Worm (Caenorhabditis elegans) whole organism, L3 larva: ENCODE measurements around the gene R02D5.10.

ENCODE experiments used
- ZK546.5 ChIP-seq: sonication (generic microtip); optimal IDR thresholded peaks from 2 replicates; lab custom pipeline; 2017; ENCODE audit warnings: missing biosample characterization, missing genetic modification characterization
- aly-2 ChIP-seq: fragments of 150-350 bp; optimal IDR thresholded peaks from 2 replicates; lab custom pipeline; 2014; ENCODE audit warnings: missing biosample characterization, missing genetic modification characterization
- ama-1 ChIP-seq: fragments of 150-350 bp; optimal IDR thresholded peaks from 2 replicates; lab custom pipeline; 2018
- ceh-16 ChIP-seq: sonication (generic microtip); optimal IDR thresholded peaks from 2 replicates; lab custom pipeline; 2017; ENCODE audit warnings: missing biosample characterization, missing genetic modification characterization
- ceh-28 ChIP-seq: fragments of 150-350 bp; optimal IDR thresholded peaks from 2 replicates; lab custom pipeline; 2014; ENCODE audit warnings: missing biosample characterization, missing genetic modification reagents, missing genetic modification characterization
- ceh-9 ChIP-seq: sonication (generic microtip); optimal IDR thresholded peaks from 2 replicates; lab custom pipeline; 2018; ENCODE audit warnings: missing biosample characterization, missing genetic modification characterization
- daf-12 ChIP-seq: fragments of 150-350 bp; optimal IDR thresholded peaks from 2 replicates; lab custom pipeline; 2014; ENCODE audit warnings: missing biosample characterization, missing genetic modification reagents, missing genetic modification characterization
- egl-27 ChIP-seq: sonication (generic microtip); optimal IDR thresholded peaks from 4 replicates; lab custom pipeline; 2017; ENCODE audit warnings: missing biosample characterization, missing genetic modification reagents, missing genetic modification characterization
- egl-5 ChIP-seq: fragments of 150-350 bp; optimal IDR thresholded peaks from 2 replicates; lab custom pipeline; 2017; ENCODE audit warnings: missing biosample characterization, missing genetic modification reagents, missing genetic modification characterization, inconsistent platforms
- elt-1 ChIP-seq: fragments of 150-350 bp; optimal IDR thresholded peaks from 2 replicates; lab custom pipeline; 2014; ENCODE audit warnings: missing biosample characterization, missing genetic modification characterization
- elt-2 ChIP-seq: sonication (generic microtip); optimal IDR thresholded peaks from 2 replicates; lab custom pipeline; 2016; ENCODE audit warnings: missing genetic modification reagents, mild to moderate bottlenecking, missing genetic modification characterization, missing compliant biosample characterization
- elt-3 ChIP-seq, 3 experiments: fragments of 150-350 bp in 1 of 3; sonication (generic microtip) in 2 of 3; optimal IDR thresholded peaks; 2 replicates in 2 of 3; 4 replicates in 1 of 3; lab custom pipeline; 2014 to 2017; ENCODE audit warnings: missing biosample characterization in 3 of 3, missing genetic modification characterization in 3 of 3
- jun-1 ChIP-seq: fragments of 150-350 bp; optimal IDR thresholded peaks from 2 replicates; lab custom pipeline; 2014; ENCODE audit warnings: missing biosample characterization, missing genetic modification reagents, missing genetic modification characterization
- lin-15B ChIP-seq: fragments of 150-350 bp; optimal IDR thresholded peaks from 2 replicates; lab custom pipeline; 2014; ENCODE audit warnings: missing biosample characterization, missing genetic modification characterization
- lsy-12 ChIP-seq: sonication (generic microtip); optimal IDR thresholded peaks from 2 replicates; lab custom pipeline; 2016; ENCODE audit warnings: mild to moderate bottlenecking, missing genetic modification characterization, missing compliant biosample characterization
- mdl-1 ChIP-seq: fragments of 150-350 bp; optimal IDR thresholded peaks from 2 replicates; lab custom pipeline; 2014; ENCODE audit warnings: missing biosample characterization, missing genetic modification characterization
- mml-1 ChIP-seq: fragments of 150-350 bp; sonication (generic microtip); optimal IDR thresholded peaks from 3 replicates; lab custom pipeline; 2014; ENCODE audit warnings: missing biosample characterization, missing genetic modification characterization
- nhr-11 ChIP-seq: fragments of 150-350 bp; optimal IDR thresholded peaks from 2 replicates; lab custom pipeline; 2014; ENCODE audit warnings: missing biosample characterization, missing genetic modification characterization
- nhr-12 ChIP-seq: fragments of 150-350 bp; optimal IDR thresholded peaks from 2 replicates; lab custom pipeline; 2014; ENCODE audit warnings: missing biosample characterization, missing genetic modification characterization
- nhr-23 ChIP-seq: fragments of 150-350 bp; optimal IDR thresholded peaks from 2 replicates; lab custom pipeline; 2014; ENCODE audit warnings: missing biosample characterization, missing genetic modification reagents, missing genetic modification characterization
- nhr-237 ChIP-seq: fragments of 150-350 bp; optimal IDR thresholded peaks from 2 replicates; lab custom pipeline; 2014; ENCODE audit warnings: missing biosample characterization, missing genetic modification characterization
- nhr-25 ChIP-seq: sonication (generic microtip); optimal IDR thresholded peaks from 2 replicates; lab custom pipeline; 2017; ENCODE audit warnings: missing biosample characterization, missing genetic modification characterization
- nhr-28 ChIP-seq: fragments of 150-350 bp; optimal IDR thresholded peaks from 2 replicates; lab custom pipeline; 2014; ENCODE audit warnings: missing biosample characterization, missing genetic modification characterization
- nhr-43 ChIP-seq: sonication (generic microtip); optimal IDR thresholded peaks from 2 replicates; lab custom pipeline; 2016; ENCODE audit warnings: mild to moderate bottlenecking, missing genetic modification characterization, missing compliant biosample characterization; ENCODE audit not compliant: poor library complexity, severe bottlenecking
- nhr-67 ChIP-seq: fragments of 150-350 bp; optimal IDR thresholded peaks from 2 replicates; lab custom pipeline; 2014; ENCODE audit warnings: missing biosample characterization, missing genetic modification characterization
- pha-4 ChIP-seq: fragments of 150-350 bp; optimal IDR thresholded peaks from 2 replicates; lab custom pipeline; 2014; ENCODE audit warnings: missing biosample characterization, missing genetic modification reagents, missing genetic modification characterization
- pqm-1 ChIP-seq: fragments of 150-350 bp; optimal IDR thresholded peaks from 2 replicates; lab custom pipeline; 2017; ENCODE audit warnings: missing biosample characterization, missing genetic modification characterization, inconsistent platforms
- snpc-4 ChIP-seq: fragments of 150-350 bp; optimal IDR thresholded peaks from 2 replicates; lab custom pipeline; 2014; ENCODE audit warnings: missing biosample characterization, missing genetic modification characterization
- tbx-2 ChIP-seq: sonication (generic microtip); optimal IDR thresholded peaks from 2 replicates; lab custom pipeline; 2016; ENCODE audit warnings: mild to moderate bottlenecking, missing genetic modification characterization, missing compliant biosample characterization
- zag-1 ChIP-seq: fragments of 150-350 bp; optimal IDR thresholded peaks from 2 replicates; lab custom pipeline; 2014; ENCODE audit warnings: missing biosample characterization, missing genetic modification characterization
- ztf-4 ChIP-seq: fragments of 150-350 bp; optimal IDR thresholded peaks from 2 replicates; lab custom pipeline; 2014; ENCODE audit warnings: missing biosample characterization, missing genetic modification characterization

The R02D5.10 gene

ce11 chrV:14468931-14469330, 13.2 kb upstream of the R02D5.10 start, which contains the start of gene clec-57:
clec-57 (plus strand) TSS chrV:14469231.
- TF ChIP-seq elt-2 (tag; lab: Kevin White, UChicago), result no peak
- no peak for TF ChIP-seq ceh-16 (tag; lab: Kevin White, UChicago)
- no peak for TF ChIP-seq nhr-67 (tag; lab: Kevin White, UChicago)
- TF ChIP-seq elt-1 (tag; lab: Kevin White, UChicago), result no peak
- no peak for TF ChIP-seq egl-27 (tag; lab: Kevin White, UChicago)
- no peak for TF ChIP-seq mdl-1 (tag; lab: Kevin White, UChicago)
- no peak for TF ChIP-seq ZK546.5 (tag; lab: Kevin White, UChicago)
- TF ChIP-seq lin-15B, result no peak
- no peak for TF ChIP-seq nhr-11 (tag; lab: Kevin White, UChicago)
- no peak for TF ChIP-seq ztf-4 (tag; lab: Kevin White, UChicago)
- TF ChIP-seq lsy-12 (tag; lab: Kevin White, UChicago), result no peak
- TF ChIP-seq nhr-43 (tag; lab: Kevin White, UChicago), result no peak
- TF ChIP-seq aly-2 (tag; lab: Kevin White, UChicago), result no peak
- TF ChIP-seq nhr-237, result no peak
- no peak for TF ChIP-seq nhr-23 (tag; lab: Kevin White, UChicago)
- no peak for TF ChIP-seq snpc-4 (tag; lab: Kevin White, UChicago)

- no peak for TF ChIP-seq ceh-9 (tag; lab: Kevin White, UChicago)
Observed at ce11 chrV:14472229-14472628, 9.9 kb upstream of the R02D5.10 start, which contains the start of gene clec-227. clec-227 (plus strand) TSS chrV:14472529.

- TF ChIP-seq elt-2 (tag; lab: Kevin White, UChicago) (peak; percentile 38), egl-5 (no peak), daf-12 (tag; lab: Kevin White, UChicago) (no peak), zag-1 (tag; lab: Kevin White, UChicago) (no peak), ZK546.5 (tag; lab: Kevin White, UChicago) (no peak), ceh-16 (tag; lab: Kevin White, UChicago) (no peak), nhr-12 (tag; lab: Kevin White, UChicago) (no peak), ztf-4 (tag; lab: Kevin White, UChicago) (no peak), mml-1 (no peak), nhr-28 (tag; lab: Kevin White, UChicago) (no peak), pqm-1 (tag; lab: Kevin White, UChicago) (peak; percentile 5), pha-4 (tag; lab: Kevin White, UChicago) (no peak), nhr-25 (tag; lab: Kevin White, UChicago) (no peak), tbx-2 (no peak), elt-3 (tag; optimal IDR thresholded peaks at IDR 0.05; lab: Kevin White, UChicago) (no peak), ama-1 (lab: Kevin White, UChicago) (no peak), nhr-237 (no peak)
Observed at ce11 chrV:14474099-14474498, 8.0 kb upstream of the R02D5.10 start, which contains the start of gene clec-56. clec-56 (plus strand) TSS chrV:14474399.

ce11 chrV:14476680-14477079, 5.4 kb upstream of the R02D5.10 start, which contains the start of gene clec-54:
clec-54 (plus strand) TSS chrV:14476903.
- no peak for TF ChIP-seq jun-1
- no peak for TF ChIP-seq elt-3 (tag; optimal IDR thresholded peaks at IDR 0.05; lab: Kevin White, UChicago)
- no peak for TF ChIP-seq nhr-28 (tag; lab: Kevin White, UChicago)
- TF ChIP-seq nhr-67 (tag; lab: Kevin White, UChicago), result no peak
- peak; percentile 48 for TF ChIP-seq elt-2 (tag; lab: Kevin White, UChicago)
- no peak for TF ChIP-seq lin-15B
- peak; percentile 5 for TF ChIP-seq pqm-1 (tag; lab: Kevin White, UChicago)
- no peak for TF ChIP-seq ceh-28 (tag; lab: Kevin White, UChicago)
- no peak for TF ChIP-seq ama-1 (lab: Kevin White, UChicago)
- no peak for TF ChIP-seq mdl-1 (tag; lab: Kevin White, UChicago)
- TF ChIP-seq mml-1, result no peak
- no peak for TF ChIP-seq daf-12 (tag; lab: Kevin White, UChicago)

- peak; percentile 44 for TF ChIP-seq elt-2 (tag; lab: Kevin White, UChicago)
- TF ChIP-seq zag-1 (tag; lab: Kevin White, UChicago), result no peak
Observed at ce11 chrV:14478979-14479378, 3.1 kb upstream of the R02D5.10 start, which contains the start of gene clec-55. clec-55 (plus strand) TSS chrV:14479279.

- TF ChIP-seq aly-2 (tag; lab: Kevin White, UChicago), result no peak
- TF ChIP-seq, all 47 proteins: peak for 0
Observed at ce11 chrV:14480533-14480932, 1.6 kb upstream of the R02D5.10 start.
